Fruit fly (Drosophila melanogaster) whole organism, wandering third instar larva: ENCODE data around the gene CG11791.

Experiments
- Hr78 ChIP-seq: fragments of >200 bp; optimal IDR thresholded peaks from 2 replicates; lab custom pipeline; 2017; ENCODE audit warnings: missing biosample characterization, missing genetic modification characterization
- ey ChIP-seq: fragments of 200-800 bp; sonication (Bioruptor generic); optimal IDR thresholded peaks from 2 replicates; lab custom pipeline; 2016; ENCODE audit warnings: missing biosample characterization, missing genetic modification characterization

dm6 chr3R:25044816-25045551 lies 4.4 kb upstream of the CG11791 start, which contains the start of gene 5PtaseI:
- TF ChIP-seq Hr78 (GFP tag; lab: Kevin White, UChicago) (no peak), ey (GFP tag; lab: Kevin White, UChicago) (no peak)
